Fruit fly (Drosophila melanogaster) ovary, adult (tissue): ENCODE data around the gene meep.
"Not testable (repeated sequence)": the region's sequence is repeated elsewhere in the genome, so short reads cannot be mapped to it uniquely, and the experiment has no call there.

ENCODE experiments used
- CG17801 ChIP-seq: fragments of 200-800 bp; optimal IDR thresholded peaks from 2 replicates; lab custom pipeline; 2019; ENCODE audit warnings: missing biosample characterization, mild to moderate bottlenecking, missing genetic modification characterization, moderate library complexity; ENCODE audit not compliant: partially characterized antibody

Gene meep

DNA sequence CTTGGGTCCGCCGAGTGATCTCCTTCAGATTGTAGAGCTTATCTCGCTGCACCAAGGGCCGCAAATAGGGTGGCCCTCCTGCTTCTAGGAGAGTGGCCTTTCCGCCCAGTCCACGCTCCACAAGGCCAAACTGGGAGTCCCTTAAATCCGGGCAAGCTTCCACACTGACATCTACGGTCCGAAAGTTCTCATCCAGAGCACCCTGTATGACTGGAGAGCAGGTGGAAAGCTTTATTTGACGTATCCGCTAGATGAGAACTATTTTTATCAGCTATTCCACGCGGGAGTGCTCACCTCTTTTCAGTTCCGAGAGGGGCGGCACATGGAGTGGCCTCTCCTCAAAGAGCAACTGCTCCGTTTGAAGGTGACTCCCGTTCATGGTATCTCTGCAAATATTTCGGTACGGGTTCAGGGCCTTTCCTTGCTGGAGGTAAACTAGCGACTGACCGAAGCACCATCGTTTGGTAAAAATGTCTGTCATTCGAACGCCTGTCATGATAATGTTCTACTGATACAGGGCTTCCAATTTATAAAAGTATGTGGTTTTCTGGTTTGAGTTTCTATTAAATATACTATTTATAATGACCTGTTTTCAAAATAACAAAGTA lies at the start of gene meep:
meep (minus strand) TSS at position 449 of the 608 bp plus-strand sequence.
- no peak for TF ChIP-seq CG17801 (GFP tag; lab: Kevin White, UChicago)

- TF ChIP-seq CG17801 (GFP tag; lab: Kevin White, UChicago) = no peak
Measured at dm6 chr3L:1251712-1252111, 48.9 kb upstream of the meep start, which contains the start of the genes CG9130 and CG9133. Gene CG9130 (plus strand): TSS chr3L:1252012. Gene CG9133 (plus strand): TSS chr3L:1252012.

DNA sequence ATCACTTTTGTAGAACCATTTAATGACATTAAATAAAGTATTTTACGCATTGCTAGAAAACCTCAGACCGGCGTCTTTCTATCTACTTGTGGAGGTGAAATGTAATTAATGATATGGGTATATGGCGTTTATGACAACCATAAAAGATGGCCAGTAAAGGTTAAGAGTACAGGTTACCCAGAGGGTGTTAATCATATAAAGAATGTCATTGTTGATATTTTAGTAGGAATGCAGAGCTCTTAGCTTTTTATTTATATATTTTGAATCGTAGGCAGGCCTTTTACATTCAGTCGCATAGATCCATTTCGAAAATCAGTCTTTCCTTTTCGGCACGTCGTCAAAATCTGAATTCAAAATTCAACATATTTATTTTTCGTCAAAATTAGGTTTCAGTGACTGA lies 47.6 kb upstream of the meep start, which contains the start of gene Bfc:
Bfc (plus strand) TSS at position 301 of the 400 bp plus-strand sequence.
- no peak for TF ChIP-seq CG17801 (GFP tag; lab: Kevin White, UChicago)

DNA sequence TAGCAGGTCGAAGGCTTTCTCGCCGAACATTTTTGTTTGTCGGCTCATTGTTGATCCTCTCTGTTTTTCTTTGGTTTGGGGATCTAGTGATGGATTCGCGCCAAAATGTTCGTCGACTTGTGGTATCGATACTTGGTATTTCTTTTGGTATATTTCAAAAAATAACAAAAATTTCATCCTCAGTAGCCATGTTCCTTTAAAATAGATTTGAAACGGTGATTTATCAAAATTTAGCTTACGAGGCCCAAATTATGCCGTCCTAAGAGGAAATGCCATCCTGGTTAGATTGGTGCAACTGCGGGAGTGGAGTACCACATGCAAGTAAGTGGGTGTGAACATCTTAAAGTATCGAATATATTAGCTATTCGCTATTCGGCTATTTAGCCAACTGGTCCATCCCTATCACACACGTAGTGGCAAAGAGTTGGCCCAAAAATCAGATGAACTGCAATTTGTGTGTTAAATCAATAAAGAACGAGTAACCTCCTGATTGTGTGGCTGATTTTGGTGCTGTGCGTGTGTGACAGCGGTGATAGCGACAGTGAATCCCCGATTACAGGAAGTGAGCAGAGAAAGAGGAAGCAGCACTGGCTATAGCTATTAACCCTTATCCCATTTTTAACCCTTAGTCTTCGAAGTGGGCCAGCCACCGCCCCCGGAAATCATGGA lies 44.9 kb upstream of the meep start, which contains the start of the genes Psf1 and Sac1:
Psf1 (minus strand) TSS at position 51 of the 669 bp plus-strand sequence.
Sac1 (plus strand) TSS at position 191 of the 669 bp plus-strand sequence.
- no peak for TF ChIP-seq CG17801 (GFP tag; lab: Kevin White, UChicago)

DNA sequence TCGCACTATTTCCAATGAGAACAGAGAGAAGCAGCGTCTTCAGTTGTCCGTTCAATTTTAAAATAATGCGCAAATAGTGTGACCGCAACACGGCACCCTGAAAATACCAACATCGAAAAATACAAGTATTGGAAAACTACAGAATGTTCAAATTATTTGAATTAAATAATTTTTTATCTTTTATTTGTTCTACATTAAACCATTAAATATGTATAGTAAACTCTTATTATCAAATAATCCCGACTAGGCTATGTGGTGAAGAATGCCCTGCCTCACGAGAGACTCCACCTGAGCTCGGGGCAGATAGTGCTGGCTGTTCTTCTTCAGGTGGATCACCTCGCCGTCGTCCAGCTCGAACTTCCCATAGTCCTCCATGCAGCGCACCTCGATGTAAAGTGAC lies 44.0 kb upstream of the meep start, which contains the start of gene CG32318:
CG32318 (minus strand) TSS at position 101 of the 400 bp plus-strand sequence.
- not testable (repeated sequence) for TF ChIP-seq CG17801 (GFP tag; lab: Kevin White, UChicago)

- TF ChIP-seq CG17801 (GFP tag; lab: Kevin White, UChicago) = not testable (repeated sequence)
Measured at dm6 chr3L:1245810-1246209, 43.0 kb upstream of the meep start, which contains the start of gene Klp61F. Gene Klp61F (minus strand): TSS chr3L:1245910.

DNA sequence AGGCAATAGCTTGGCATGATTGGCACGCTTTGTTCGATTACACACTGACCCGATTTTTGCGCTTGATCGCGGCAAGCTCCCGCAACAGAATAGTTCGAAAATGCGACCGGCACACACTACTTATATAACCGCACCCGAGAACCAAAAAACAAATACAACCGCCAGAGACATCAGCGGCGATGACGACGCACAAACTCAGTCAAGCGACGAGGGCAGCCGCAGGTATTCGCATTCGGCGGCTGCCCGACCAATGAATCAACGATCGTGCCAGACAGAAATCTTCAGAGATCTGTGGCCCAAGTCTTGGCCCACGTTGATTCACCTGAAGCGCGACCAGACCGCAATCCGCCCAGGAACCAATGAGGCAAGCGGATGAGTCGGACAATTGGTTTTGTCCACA lies 35.4 kb upstream of the meep start, which contains the start of gene CG9192:
CG9192 (minus strand) TSS at position 101 of the 400 bp plus-strand sequence.
- no peak for TF ChIP-seq CG17801 (GFP tag; lab: Kevin White, UChicago)

DNA sequence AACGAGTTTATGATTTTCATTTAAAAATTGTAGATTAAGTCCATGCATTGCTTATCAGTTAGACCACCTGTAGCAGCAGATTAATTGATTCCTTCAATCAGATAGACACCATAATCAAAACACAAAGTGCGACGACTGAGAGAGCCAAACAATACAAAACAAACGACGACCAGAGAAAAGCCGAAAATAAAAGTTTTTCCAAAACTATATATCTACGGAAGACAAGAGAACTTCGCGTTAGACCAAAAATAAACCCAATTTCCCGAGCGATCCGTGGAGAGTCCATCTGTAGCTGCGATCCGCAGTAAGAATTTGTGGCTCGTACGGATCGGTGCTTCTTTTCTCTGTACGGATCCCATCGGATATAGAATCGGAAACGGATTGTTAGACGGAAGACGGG lies 32.6 kb upstream of the meep start, which contains the start of gene galene:
galene (plus strand) TSS at position 301 of the 400 bp plus-strand sequence.
- no peak for TF ChIP-seq CG17801 (GFP tag; lab: Kevin White, UChicago)

dm6 chr3L:1233830-1234229 lies 31.0 kb upstream of the meep start, which contains the start of gene CG33966:
Gene CG33966 (plus strand): TSS chr3L:1234130.
- no peak for TF ChIP-seq CG17801 (GFP tag; lab: Kevin White, UChicago)

- TF ChIP-seq CG17801 (GFP tag; lab: Kevin White, UChicago) = no peak
Measured at dm6 chr3L:1232582-1232981, 29.7 kb upstream of the meep start, which contains the start of gene CG33965. Gene CG33965 (plus strand): TSS chr3L:1232882.

DNA sequence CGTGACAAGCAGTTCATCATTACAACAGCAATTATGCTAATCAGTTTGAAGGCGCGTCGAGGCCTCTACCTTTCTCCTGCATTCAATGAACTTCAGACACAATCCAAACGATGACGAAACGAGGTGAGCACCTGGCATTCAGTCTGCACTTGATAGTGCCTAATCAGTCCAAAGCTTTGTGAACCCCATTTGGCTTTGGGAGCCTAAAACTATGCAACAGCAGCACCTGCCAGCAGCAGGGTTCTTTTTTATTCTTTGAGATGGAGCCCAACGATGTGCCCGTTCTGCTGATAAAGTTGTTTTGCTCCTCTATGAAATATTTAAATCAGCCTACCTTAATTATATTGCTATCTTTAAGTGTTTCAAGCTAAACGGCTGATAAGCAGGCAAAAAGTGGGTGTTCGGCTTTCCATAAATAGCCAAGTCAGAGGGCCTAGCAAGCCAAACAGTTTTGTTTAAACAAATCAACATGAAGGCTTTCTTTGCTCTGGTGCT lies 24.5 kb upstream of the meep start, which contains the start of gene LysS:
LysS (plus strand) TSS at position 445 of the 495 bp plus-strand sequence.
- TF ChIP-seq CG17801 (GFP tag; lab: Kevin White, UChicago) = no peak

- TF ChIP-seq CG17801 (GFP tag; lab: Kevin White, UChicago) = no peak
Measured at dm6 chr3L:1218596-1218995, 15.8 kb upstream of the meep start, which contains the start of gene LysP. Gene LysP (minus strand): TSS chr3L:1218696.

DNA sequence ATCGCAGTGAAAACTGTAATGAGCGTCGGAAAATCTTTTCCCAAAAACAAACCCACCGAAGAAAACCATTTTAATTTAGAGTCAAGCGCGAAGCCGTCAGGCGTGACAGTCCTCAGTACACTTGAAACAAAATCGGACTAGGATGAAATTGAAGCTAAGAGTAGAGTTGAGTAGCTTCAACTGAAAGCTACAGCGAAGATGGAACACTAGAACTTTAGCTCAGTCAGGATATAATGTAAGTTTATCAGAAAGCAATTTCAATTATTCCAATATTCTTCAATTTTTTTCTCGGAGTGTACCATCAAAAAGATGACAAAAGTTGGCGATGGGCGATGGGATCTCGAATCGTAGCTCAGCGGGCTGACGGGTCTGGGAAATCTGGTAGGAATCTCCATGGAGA lies 13.6 kb upstream of the meep start:
- TF ChIP-seq CG17801 (GFP tag; lab: Kevin White, UChicago) = no peak

DNA sequence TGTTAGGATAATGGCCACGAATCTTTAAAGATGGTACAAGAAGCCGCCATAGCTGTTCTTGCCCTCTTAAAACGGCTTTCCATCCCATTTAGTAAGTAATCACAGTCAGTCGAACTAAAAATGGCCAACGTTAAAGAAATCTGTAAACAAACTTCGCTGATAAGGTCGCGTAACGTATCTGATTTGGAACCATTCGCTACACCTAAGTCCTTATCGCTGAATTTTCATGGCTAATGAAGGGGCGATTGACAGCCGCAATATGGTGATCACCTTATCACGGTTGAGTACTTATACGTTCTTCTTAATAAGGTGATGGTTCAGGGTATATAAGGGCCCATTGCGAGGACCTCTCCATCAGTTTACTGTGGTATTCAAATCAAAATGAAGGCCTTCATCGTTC lies 9.7 kb upstream of the meep start, which contains the start of gene LysE:
LysE (plus strand) TSS at position 257 of the 400 bp plus-strand sequence.
- no peak for TF ChIP-seq CG17801 (GFP tag; lab: Kevin White, UChicago)

dm6 chr3L:1212113-1212512 lies 9.3 kb upstream of the meep start:
- no peak for TF ChIP-seq CG17801 (GFP tag; lab: Kevin White, UChicago)
